Worm (Caenorhabditis elegans): ENCODE results near the gene pqn-48.

pqn-48 gene

DNA sequence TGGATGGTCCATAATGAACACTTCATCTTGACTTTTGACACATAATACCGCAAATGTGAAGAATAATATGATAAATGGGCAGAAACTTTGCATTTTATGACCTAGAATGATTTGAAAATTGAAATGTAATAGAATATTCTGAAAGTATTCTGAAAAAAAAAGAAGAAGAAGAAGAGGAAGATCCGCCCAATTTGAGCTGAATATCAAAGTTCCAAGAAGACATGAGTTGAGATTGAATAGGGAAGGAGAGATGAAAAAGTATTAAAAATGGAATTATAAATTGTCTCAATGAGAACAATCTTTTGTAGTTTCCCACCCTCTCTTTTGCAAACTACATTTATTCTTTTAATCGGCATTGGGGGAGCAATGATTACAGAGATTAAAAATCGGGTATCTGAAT is 6.4 kb upstream of the pqn-48 start, which contains the start of gene K07D4.4:
K07D4.4 (minus strand) TSS at position 101 of the 400 bp plus-strand sequence.
- TF ChIP-seq Y105C5A.15 (GFP tag; IDR thresholded peaks at IDR 0.05) (no peak), F10B5.3 (tag; optimal IDR thresholded peaks at IDR 0.05) (no peak), arid-1 (GFP tag; conservative IDR thresholded peaks at IDR 0.05) (no peak), gei-8 (GFP tag; optimal IDR thresholded peaks at IDR 0.05) (no peak), R02D3.7 (tag; optimal IDR thresholded peaks at IDR 0.05) (no peak), dmd-9 (GFP tag; IDR thresholded peaks at IDR 0.05) (no peak), ceh-32 (tag; optimal IDR thresholded peaks at IDR 0.05; ENCODE audit: poor library complexity) (no peak), saeg-2 (GFP tag; IDR thresholded peaks at IDR 0.05) (no peak), nhr-48 (tag; optimal IDR thresholded peaks at IDR 0.05) (no peak), mxl-2 (GFP tag; conservative IDR thresholded peaks at IDR 0.05) (no peak), spr-3 (GFP tag; optimal IDR thresholded peaks at IDR 0.05) (no peak)

DNA sequence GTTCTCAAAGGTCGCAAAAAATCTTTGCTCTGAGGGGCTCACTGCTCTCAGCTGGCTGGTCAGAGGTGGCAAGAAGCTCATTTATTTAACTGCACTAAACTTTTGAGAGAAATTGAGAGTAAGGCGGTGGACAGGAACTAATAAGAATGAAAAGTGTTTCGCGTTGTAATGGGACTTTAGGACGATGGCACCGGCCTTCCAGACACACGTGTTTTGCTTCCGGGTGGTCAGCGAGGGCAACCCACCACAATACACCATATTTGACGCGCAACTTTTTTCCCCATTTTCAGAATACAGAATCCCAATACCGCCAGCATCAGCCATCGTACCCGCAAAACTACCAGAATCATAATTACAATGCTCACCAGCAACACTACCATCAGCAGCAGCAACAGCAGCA is 1.4 kb downstream of the pqn-48 start:
- no peak for TF ChIP-seq lim-7 (GFP tag; IDR thresholded peaks at IDR 0.05)
- TF ChIP-seq F10B5.3 (tag; optimal IDR thresholded peaks at IDR 0.05): no peak
- TF ChIP-seq lin-15B (tag; optimal IDR thresholded peaks at IDR 0.05): no peak
- peak in 1 of 2 experiments; percentile 90 for TF ChIP-seq unc-62 (GFP tag; optimal IDR thresholded peaks at IDR 0.05 in 1 of 2)
- no peak for TF ChIP-seq unc-62 (tag; optimal IDR thresholded peaks at IDR 0.05)
- no peak for TF ChIP-seq attf-4 (tag; optimal IDR thresholded peaks at IDR 0.05)

DNA sequence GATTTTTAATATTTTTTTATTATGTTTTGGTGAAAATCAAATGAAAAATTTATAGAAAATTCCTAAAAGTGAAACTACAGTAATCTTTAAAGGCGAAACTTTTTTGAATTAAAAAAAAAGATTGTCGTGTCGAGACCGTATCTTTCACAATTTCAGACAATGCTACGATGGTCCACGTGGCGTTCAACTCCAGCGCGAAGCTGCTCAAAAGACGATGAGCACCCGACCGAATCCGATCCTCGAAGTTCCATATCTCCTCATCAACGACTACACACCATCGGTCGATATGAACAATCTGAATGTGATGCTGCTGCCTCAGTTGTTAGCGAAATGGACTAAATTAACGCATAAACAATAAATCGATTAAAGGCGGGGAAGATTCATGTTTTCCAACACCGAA is 4.0 kb downstream of the pqn-48 start:
- TF ChIP-seq cey-2 (tag; optimal IDR thresholded peaks at IDR 0.05; ENCODE audit: borderline replicate concordance, insufficient read depth): no peak
- no peak for TF ChIP-seq tra-1 (GFP tag; IDR thresholded peaks at IDR 0.05)
- TF ChIP-seq zip-11 (GFP tag; IDR thresholded peaks at IDR 0.05): no peak
- TF ChIP-seq Y48G9A.11 (GFP tag; IDR thresholded peaks at IDR 0.05): 0 out of 2 replicates have a peak, but pooled peaks have one; percentile 34
- no peak for TF ChIP-seq R02D3.7 (tag; optimal IDR thresholded peaks at IDR 0.05)
- TF ChIP-seq spr-3 (GFP tag; optimal IDR thresholded peaks at IDR 0.05): no peak
- peak; percentile 60; the same call in 1 of the 2 replicates for TF ChIP-seq snpc-1.2 (GFP tag; IDR thresholded peaks at IDR 0.05)
- TF ChIP-seq zag-1 (tag; optimal IDR thresholded peaks at IDR 0.05): no peak
- no peak for TF ChIP-seq lin-15B (tag; optimal IDR thresholded peaks at IDR 0.05)
- no peak for TF ChIP-seq daf-8 (GFP tag; IDR thresholded peaks at IDR 0.05)
- TF ChIP-seq hlh-11 (tag; optimal IDR thresholded peaks at IDR 0.05): no peak
- 0 out of 2 replicates have a peak, but pooled peaks have one; percentile 18 for TF ChIP-seq pha-4 (GFP tag; IDR thresholded peaks at IDR 0.05)
- no peak for TF ChIP-seq pha-4 (tag; optimal IDR thresholded peaks at IDR 0.05)
- TF ChIP-seq Y75B8A.6 (GFP tag; IDR thresholded peaks at IDR 0.05): 0 out of 2 replicates have a peak, but pooled peaks have one; percentile 23
- no peak for TF ChIP-seq ZK337.2 (GFP tag; IDR thresholded peaks at IDR 0.05)
- peak; percentile 80 for TF ChIP-seq aha-1 (tag)
- no peak for TF ChIP-seq lin-39 (tag; optimal IDR thresholded peaks at IDR 0.05)
- TF ChIP-seq lin-38 (GFP tag; IDR thresholded peaks at IDR 0.05): peak; percentile 52
- TF ChIP-seq F49E8.2 (tag; optimal IDR thresholded peaks at IDR 0.05; ENCODE audit: borderline replicate concordance): peak; percentile 63
- TF ChIP-seq mxl-2 (GFP tag; conservative IDR thresholded peaks at IDR 0.05): no peak
- peak; percentile 29 for TF ChIP-seq unc-130 (GFP tag; optimal IDR thresholded peaks at IDR 0.05)
- TF ChIP-seq hif-1 (tag; optimal IDR thresholded peaks at IDR 0.05): no peak
- TF ChIP-seq fkh-10 (GFP tag; optimal IDR thresholded peaks at IDR 0.05): no peak
- peak; percentile 62 for TF ChIP-seq ama-1 (optimal IDR thresholded peaks at IDR 0.05)
- no peak for TF ChIP-seq egl-27 (tag; optimal IDR thresholded peaks at IDR 0.05)
- TF ChIP-seq ceh-28 (tag; optimal IDR thresholded peaks at IDR 0.05): no peak
- TF ChIP-seq nhr-42 (GFP tag; IDR thresholded peaks at IDR 0.05): no peak
- TF ChIP-seq nhr-11 (tag; optimal IDR thresholded peaks at IDR 0.05): no peak
- no peak for TF ChIP-seq jun-1 (tag; optimal IDR thresholded peaks at IDR 0.05)
- TF ChIP-seq arid-1 (GFP tag; conservative IDR thresholded peaks at IDR 0.05): 0 out of 2 replicates have a peak, but pooled peaks have one; percentile 18
- TF ChIP-seq nhr-25 (tag; optimal IDR thresholded peaks at IDR 0.05; ENCODE audit: borderline replicate concordance, insufficient read depth): no peak
- no peak for TF ChIP-seq lim-7 (GFP tag; IDR thresholded peaks at IDR 0.05)
- no peak for TF ChIP-seq gei-8 (GFP tag; optimal IDR thresholded peaks at IDR 0.05)
- TF ChIP-seq egl-43 (GFP tag; IDR thresholded peaks at IDR 0.05): peak; percentile 19; the same call in 1 of the 2 replicates
- TF ChIP-seq mxl-3 (GFP tag; optimal IDR thresholded peaks at IDR 0.05): no peak
- 0 out of 2 replicates have a peak, but pooled peaks have one; percentile 39 for TF ChIP-seq dmd-8 (GFP tag; IDR thresholded peaks at IDR 0.05)
- no peak for TF ChIP-seq daf-19 (GFP tag; conservative IDR thresholded peaks at IDR 0.05)
- no peak for TF ChIP-seq set-16 (GFP tag; IDR thresholded peaks at IDR 0.05)

Measured in whole organism, L4 larva.